Worm (Caenorhabditis elegans) whole organism, L1 larva: ENCODE measurements around the gene clu-1.

Experiments used
- C16A3.4 ChIP-seq: fragments of 150-350 bp; optimal IDR thresholded peaks from 2 replicates; lab custom pipeline; 2014; ENCODE audit warnings: missing biosample characterization, missing genetic modification characterization
- C34B4.2 ChIP-seq: sonication (generic microtip); optimal IDR thresholded peaks from 2 replicates; lab custom pipeline; 2017; ENCODE audit warnings: mild to moderate bottlenecking, missing genetic modification characterization, missing compliant biosample characterization
- Y116A8C.19 ChIP-seq: sonication (generic microtip); optimal IDR thresholded peaks from 2 replicates; lab custom pipeline; 2016; ENCODE audit warnings: missing compliant biosample characterization, missing genetic modification characterization, borderline replicate concordance
- alr-1 ChIP-seq: fragments of 200-800 bp; sonication (Bioruptor generic); optimal IDR thresholded peaks from 2 replicates; lab custom pipeline; 2018; ENCODE audit warnings: borderline replicate concordance, mild to moderate bottlenecking, missing genetic modification characterization, missing compliant biosample characterization
- aly-2 ChIP-seq: fragments of 150-350 bp; optimal IDR thresholded peaks from 2 replicates; lab custom pipeline; 2014; ENCODE audit warnings: missing biosample characterization, missing genetic modification characterization
- ama-1 ChIP-seq: fragments of 150-350 bp; optimal IDR thresholded peaks from 2 replicates; lab custom pipeline; 2014
- blmp-1 ChIP-seq: fragments of 150-350 bp; optimal IDR thresholded peaks from 2 replicates; lab custom pipeline; 2014; ENCODE audit warnings: missing biosample characterization, missing genetic modification characterization
- ceh-63 ChIP-seq: fragments of 200-800 bp; sonication (Bioruptor generic); optimal IDR thresholded peaks from 2 replicates; lab custom pipeline; 2018; ENCODE audit warnings: mild to moderate bottlenecking, missing genetic modification characterization, missing compliant biosample characterization
- ceh-8 ChIP-seq: fragments of 200-800 bp; sonication (Bioruptor generic); optimal IDR thresholded peaks from 2 replicates; lab custom pipeline; 2018; ENCODE audit warnings: mild to moderate bottlenecking, missing genetic modification characterization, moderate library complexity, missing compliant biosample characterization
- ceh-82 ChIP-seq, 3 experiments: fragments of 150-350 bp in 1 of 3; sonication (generic microtip) in 2 of 3; optimal IDR thresholded peaks; 2 replicates each; lab custom pipeline; 2014 to 2017; ENCODE audit warnings: missing biosample characterization in 3 of 3, missing genetic modification characterization in 3 of 3
- ces-1 ChIP-seq: fragments of 150-350 bp; optimal IDR thresholded peaks from 2 replicates; lab custom pipeline; 2014; ENCODE audit warnings: missing biosample characterization, missing genetic modification reagents, missing genetic modification characterization
- dpl-1 ChIP-seq, 3 experiments: fragments of 150-350 bp in 2 of 3; sonication (generic microtip) in 1 of 3; optimal IDR thresholded peaks; 2 replicates each; lab custom pipeline; 2014 to 2017; ENCODE audit warnings: missing biosample characterization in 3 of 3, missing genetic modification characterization in 3 of 3, missing genetic modification reagents in 3 of 3
- efl-1 ChIP-seq, 4 experiments: fragments of 150-350 bp; optimal IDR thresholded peaks in 3 of 4; peaks in 1 of 4; 1 replicate in 1 of 4; 2 replicates in 3 of 4; lab custom pipeline; 2014; ENCODE audit warnings: missing biosample characterization in 2 of 4, missing genetic modification characterization in 2 of 4, missing genetic modification reagents in 2 of 4
- elt-3 ChIP-seq, 6 experiments: fragments of 150-350 bp in 1 of 6; sonication (generic microtip); optimal IDR thresholded peaks; 2 replicates each; lab custom pipeline; 2017 to 2018; ENCODE audit warnings: missing biosample characterization in 6 of 6, missing genetic modification characterization in 6 of 6, inconsistent platforms in 1 of 6
- fkh-10 ChIP-seq: sonication (generic microtip); optimal IDR thresholded peaks from 2 replicates; lab custom pipeline; 2017; ENCODE audit warnings: missing biosample characterization, missing genetic modification reagents, missing genetic modification characterization
- fkh-4 ChIP-seq: sonication (generic microtip); optimal IDR thresholded peaks from 2 replicates; lab custom pipeline; 2016; ENCODE audit warnings: missing compliant biosample characterization, missing genetic modification characterization, borderline replicate concordance
- fkh-8 ChIP-seq: sonication (generic microtip); optimal IDR thresholded peaks from 2 replicates; lab custom pipeline; 2016; ENCODE audit warnings: mild to moderate bottlenecking, missing genetic modification characterization, missing compliant biosample characterization
- fos-1 ChIP-seq: fragments of 150-350 bp; optimal IDR thresholded peaks from 2 replicates; lab custom pipeline; 2014; ENCODE audit warnings: missing biosample characterization, missing genetic modification characterization
- irx-1 ChIP-seq: sonication (generic microtip); optimal IDR thresholded peaks from 2 replicates; lab custom pipeline; 2016; ENCODE audit warnings: missing genetic modification characterization, missing compliant biosample characterization
- isw-1 ChIP-seq: fragments of 200-800 bp; sonication (Bioruptor generic); IDR thresholded peaks from 2 replicates; pipeline ENCODE4 v1.3.6; 2022; ENCODE audit warnings: missing genetic modification characterization, missing compliant biosample characterization
- lin-13 ChIP-seq: fragments of 150-350 bp; optimal IDR thresholded peaks from 2 replicates; lab custom pipeline; 2014; ENCODE audit warnings: missing biosample characterization, missing genetic modification reagents, missing genetic modification characterization
- lin-14 ChIP-seq: fragments of 200-800 bp; sonication (Bioruptor generic); optimal IDR thresholded peaks from 2 replicates; lab custom pipeline; 2018; ENCODE audit warnings: mild to moderate bottlenecking, missing genetic modification characterization, moderate library complexity, missing compliant biosample characterization
- lin-15B ChIP-seq: fragments of 150-350 bp; sonication (generic microtip); optimal IDR thresholded peaks from 3 replicates; lab custom pipeline; 2014; ENCODE audit warnings: missing biosample characterization, missing genetic modification characterization
- lin-35 ChIP-seq, 2 experiments: fragments of 150-350 bp; optimal IDR thresholded peaks; 2 replicates each; lab custom pipeline; 2014; ENCODE audit warnings: missing biosample characterization in 2 of 2, missing genetic modification characterization in 2 of 2, missing genetic modification reagents in 2 of 2
- lir-3 ChIP-seq: sonication (generic microtip); optimal IDR thresholded peaks from 2 replicates; lab custom pipeline; 2016; ENCODE audit warnings: mild to moderate bottlenecking, missing genetic modification characterization, moderate library complexity, missing compliant biosample characterization; ENCODE audit not compliant: poor library complexity
- lsy-2 ChIP-seq, 2 experiments: fragments of 150-350 bp; optimal IDR thresholded peaks; 2 replicates each; lab custom pipeline; 2014; ENCODE audit warnings: missing biosample characterization in 2 of 2, missing genetic modification characterization in 2 of 2
- mab-9 ChIP-seq: fragments of 200-800 bp; sonication (Bioruptor generic); IDR thresholded peaks from 2 replicates; pipeline ENCODE4 v1.3.6; 2022; ENCODE audit warnings: missing genetic modification reagents, missing genetic modification characterization, missing compliant biosample characterization
- mep-1 ChIP-seq: fragments of 150-350 bp; optimal IDR thresholded peaks from 2 replicates; lab custom pipeline; 2014; ENCODE audit warnings: missing biosample characterization, missing genetic modification characterization
- nhr-20 ChIP-seq: sonication (generic microtip); optimal IDR thresholded peaks from 2 replicates; lab custom pipeline; 2016; ENCODE audit warnings: mild to moderate bottlenecking, missing genetic modification characterization, missing compliant biosample characterization
- nhr-47 ChIP-seq: sonication (generic microtip); optimal IDR thresholded peaks from 2 replicates; lab custom pipeline; 2016; ENCODE audit warnings: mild to moderate bottlenecking, missing genetic modification characterization, moderate library complexity, missing compliant biosample characterization
- nhr-71 ChIP-seq: sonication (generic microtip); optimal IDR thresholded peaks from 2 replicates; lab custom pipeline; 2016; ENCODE audit warnings: mild to moderate bottlenecking, missing genetic modification characterization, moderate library complexity, missing compliant biosample characterization
- nhr-77 ChIP-seq: fragments of 150-350 bp; optimal IDR thresholded peaks from 2 replicates; lab custom pipeline; 2014; ENCODE audit warnings: missing biosample characterization, missing genetic modification characterization
- nhr-85 ChIP-seq: sonication (generic microtip); peaks from one replicate; lab custom pipeline; 2016; ENCODE audit warnings: missing genetic modification characterization, inconsistent platforms, missing compliant biosample characterization
- pag-3 ChIP-seq: sonication (generic microtip); optimal IDR thresholded peaks from 2 replicates; lab custom pipeline; 2017; ENCODE audit warnings: missing genetic modification characterization, mild to moderate bottlenecking, missing compliant biosample characterization, antibody characterized with exemption, borderline replicate concordance; ENCODE audit not compliant: insufficient read depth
- rnt-1 ChIP-seq: sonication (generic microtip); optimal IDR thresholded peaks from 2 replicates; lab custom pipeline; 2016; ENCODE audit warnings: mild to moderate bottlenecking, missing genetic modification characterization, moderate library complexity, missing compliant biosample characterization
- skn-1 ChIP-seq: fragments of 150-350 bp; optimal IDR thresholded peaks from 2 replicates; lab custom pipeline; 2014; ENCODE audit warnings: missing biosample characterization, missing genetic modification characterization
- snu-23 ChIP-seq: sonication (generic microtip); optimal IDR thresholded peaks from 2 replicates; lab custom pipeline; 2016; ENCODE audit warnings: missing genetic modification characterization, missing compliant biosample characterization
- swsn-7 ChIP-seq: sonication (generic microtip); optimal IDR thresholded peaks from 2 replicates; lab custom pipeline; 2016; ENCODE audit warnings: missing genetic modification characterization, missing compliant biosample characterization
- tbx-2 ChIP-seq: sonication (generic microtip); optimal IDR thresholded peaks from 2 replicates; lab custom pipeline; 2016; ENCODE audit warnings: missing genetic modification characterization, missing compliant biosample characterization
- unc-130 ChIP-seq: fragments of 150-350 bp; optimal IDR thresholded peaks from 2 replicates; lab custom pipeline; 2017; ENCODE audit warnings: missing biosample characterization, missing genetic modification characterization, inconsistent platforms
- vab-15 ChIP-seq: sonication (generic microtip); optimal IDR thresholded peaks from 2 replicates; lab custom pipeline; 2017; ENCODE audit warnings: missing genotype, mild to moderate bottlenecking, missing genetic modification characterization, missing compliant biosample characterization
- ztf-11 ChIP-seq, 2 experiments: sonication (generic microtip); optimal IDR thresholded peaks; 2 replicates each; lab custom pipeline; 2016 to 2017; ENCODE audit warnings: missing genetic modification characterization in 2 of 2, missing biosample characterization in 1 of 2, missing compliant biosample characterization in 1 of 2
- ztf-4 ChIP-seq: fragments of 150-350 bp; optimal IDR thresholded peaks from 2 replicates; lab custom pipeline; 2014; ENCODE audit warnings: missing biosample characterization, missing genetic modification characterization

clu-1 gene

DNA sequence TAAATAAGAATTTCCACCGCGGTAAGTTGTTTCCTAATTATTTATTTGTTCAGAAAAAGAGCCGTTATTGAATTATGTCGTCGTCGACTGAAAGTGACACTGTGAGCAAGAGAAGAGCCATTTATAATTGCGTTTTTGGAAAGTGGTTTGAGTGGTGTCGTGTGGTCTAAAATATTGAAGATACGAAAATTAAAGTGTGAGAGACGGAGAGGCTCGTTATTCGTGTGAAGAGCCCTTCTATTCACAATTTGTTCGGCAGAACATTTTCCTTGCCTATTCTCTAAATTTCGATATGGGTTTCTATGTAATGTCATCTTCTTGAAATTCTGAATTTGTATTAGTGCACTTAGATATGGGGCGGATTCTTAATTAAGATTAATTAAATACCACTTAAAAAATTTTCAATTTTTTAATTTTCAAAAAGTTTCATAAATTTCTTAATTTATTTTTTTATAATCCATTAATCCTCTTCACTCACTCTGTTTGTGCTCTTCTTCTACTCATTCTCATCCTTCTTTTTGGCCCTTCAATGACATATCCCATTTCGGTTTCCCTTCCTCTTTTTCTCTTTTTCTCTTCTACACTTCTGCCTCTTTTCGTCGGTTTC, 11.4 kb downstream of the clu-1 start:
- TF ChIP-seq skn-1 (no peak), vab-15 (tag; lab: Kevin White, UChicago) (no peak), rnt-1 (tag; lab: Kevin White, UChicago) (peak; percentile 7), ama-1 (lab: Kevin White, UChicago) (peak; percentile 56), nhr-20 (tag; lab: Kevin White, UChicago) (peak; percentile 14), efl-1 (optimal IDR thresholded peaks at IDR 0.05; lab: Kevin White, UChicago) (peak; percentile 2 to 9), efl-1 (GFP tag; optimal IDR thresholded peaks at IDR 0.05 in 1 of 2; lab: Kevin White, UChicago) (peak in 1 of 2 experiments; percentile 91), lin-13 (GFP tag; lab: Kevin White, UChicago) (peak; percentile 17), ces-1 (GFP tag; lab: Kevin White, UChicago) (no peak), ztf-4 (tag; lab: Kevin White, UChicago) (peak; percentile 51), fkh-10 (peak; percentile 36), lsy-2 (tag; optimal IDR thresholded peaks at IDR 0.05; lab: Kevin White, UChicago) (peak; percentile 2 to 43), snu-23 (GFP tag; lab: Kevin White, UChicago) (peak; percentile 51), tbx-2 (tag; lab: Kevin White, UChicago) (no peak), aly-2 (tag; lab: Kevin White, UChicago) (peak; percentile 57), pag-3 (tag; lab: Kevin White, UChicago) (no peak), lin-35 (GFP tag; optimal IDR thresholded peaks at IDR 0.05; lab: Kevin White, UChicago) (peak in 1 of 2 experiments; percentile 27), fkh-8 (tag; lab: Kevin White, UChicago) (no peak), nhr-71 (tag; lab: Kevin White, UChicago) (peak; percentile 55), lin-14 (GFP tag; lab: Kevin White, UChicago) (peak; percentile 25), elt-3 (tag; optimal IDR thresholded peaks at IDR 0.05; lab: Kevin White, UChicago) (no peak)

DNA sequence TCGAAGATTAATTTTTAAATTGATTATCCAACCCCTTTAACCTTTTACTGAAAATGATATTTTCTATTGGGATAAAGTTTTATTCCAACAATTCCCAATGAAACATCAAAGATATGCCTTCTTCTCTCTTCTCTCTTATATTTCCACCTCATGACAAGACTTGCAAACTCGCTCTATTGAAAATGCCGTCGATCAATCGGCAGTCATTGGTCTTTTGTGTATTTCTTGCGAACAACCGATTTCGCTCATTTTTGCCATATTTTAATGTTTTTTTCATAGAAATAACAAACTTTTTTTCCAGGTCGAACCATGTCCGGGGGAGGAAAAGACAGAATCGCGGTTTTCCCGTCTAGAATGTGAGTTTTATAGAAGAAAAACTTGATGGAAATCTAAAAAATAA, 13.5 kb downstream of the clu-1 start, which contains the start of gene vha-14:
Gene vha-14 (plus strand): TSS at position 302 of the 400 bp plus-strand sequence.
- TF ChIP-seq fkh-8 (tag; lab: Kevin White, UChicago) = no peak
- no peak for TF ChIP-seq swsn-7 (tag; lab: Kevin White, UChicago)
- no peak for TF ChIP-seq mab-9 (GFP tag; lab: Robert Waterston, UW)
- peak; percentile 71 for TF ChIP-seq lin-14 (GFP tag; lab: Kevin White, UChicago)
- TF ChIP-seq C16A3.4 (tag; lab: Kevin White, UChicago) = peak; percentile 64
- peak; percentile 26 for TF ChIP-seq nhr-20 (tag; lab: Kevin White, UChicago)
- TF ChIP-seq snu-23 (GFP tag; lab: Kevin White, UChicago) = peak; percentile 63
- peak; percentile 27 for TF ChIP-seq pag-3 (tag; lab: Kevin White, UChicago)
- no peak for TF ChIP-seq fos-1 (tag; lab: Kevin White, UChicago)
- TF ChIP-seq ztf-11 (tag; optimal IDR thresholded peaks at IDR 0.05; lab: Kevin White, UChicago) = no peak
- TF ChIP-seq lir-3 (tag; lab: Kevin White, UChicago) = peak; percentile 6
- TF ChIP-seq mep-1 (tag; lab: Kevin White, UChicago) = peak; percentile 74
- TF ChIP-seq blmp-1 = peak; percentile 58
- TF ChIP-seq nhr-47 = no peak
- TF ChIP-seq skn-1 = peak; percentile 32
- peak; percentile 45 to 57 for TF ChIP-seq efl-1 (optimal IDR thresholded peaks at IDR 0.05; lab: Kevin White, UChicago)
- TF ChIP-seq efl-1 (GFP tag; optimal IDR thresholded peaks at IDR 0.05 in 1 of 2; lab: Kevin White, UChicago) = peak; percentile 52 to 79
- no peak for TF ChIP-seq C34B4.2 (tag; lab: Kevin White, UChicago)
- TF ChIP-seq ceh-63 (GFP tag; lab: Kevin White, UChicago) = no peak
- TF ChIP-seq ces-1 (GFP tag; lab: Kevin White, UChicago) = no peak
- TF ChIP-seq alr-1 (tag; lab: Kevin White, UChicago) = no peak
- TF ChIP-seq nhr-77 (tag; lab: Kevin White, UChicago) = no peak
- peak; percentile 49 for TF ChIP-seq lin-15B
- TF ChIP-seq unc-130 (tag; lab: Kevin White, UChicago) = peak; percentile 42
- TF ChIP-seq isw-1 (GFP tag; lab: Robert Waterston, UW) = no peak
- TF ChIP-seq lsy-2 (tag; optimal IDR thresholded peaks at IDR 0.05; lab: Kevin White, UChicago) = peak in 1 of 2 experiments; percentile 77
- TF ChIP-seq ceh-82 (tag; optimal IDR thresholded peaks at IDR 0.05; lab: Kevin White, UChicago) = peak in 1 of 3 experiments; percentile 65
- no peak for TF ChIP-seq fkh-4 (tag; lab: Kevin White, UChicago)
- no peak for TF ChIP-seq Y116A8C.19 (tag; lab: Kevin White, UChicago)
- TF ChIP-seq vab-15 (tag; lab: Kevin White, UChicago) = no peak
- no peak for TF ChIP-seq nhr-85 (tag; lab: Kevin White, UChicago)
- TF ChIP-seq dpl-1 (GFP tag; optimal IDR thresholded peaks at IDR 0.05; lab: Kevin White, UChicago) = peak; percentile 1 to 69 (median 31)
- peak; percentile 16 for TF ChIP-seq nhr-71 (tag; lab: Kevin White, UChicago)
- no peak for TF ChIP-seq ceh-8
- peak; percentile 39 to 77 for TF ChIP-seq lin-35 (GFP tag; optimal IDR thresholded peaks at IDR 0.05; lab: Kevin White, UChicago)
- no peak for TF ChIP-seq irx-1
